Worm (Caenorhabditis elegans) whole organism, early embryonic: ENCODE data around the gene C18D11.3.

ENCODE experiments used
- B0310.2 ChIP-seq: sonication (generic microtip); optimal IDR thresholded peaks from 2 replicates; lab custom pipeline; 2016; ENCODE audit warnings: mild to moderate bottlenecking, missing genetic modification characterization, missing compliant biosample characterization
- F13C5.2 ChIP-seq: sonication (generic microtip); optimal IDR thresholded peaks from 2 replicates; lab custom pipeline; 2017; ENCODE audit warnings: mild to moderate bottlenecking, missing genetic modification characterization, inconsistent platforms, missing compliant biosample characterization
- aly-1 ChIP-seq: sonication (generic microtip); optimal IDR thresholded peaks from 2 replicates; lab custom pipeline; 2016; ENCODE audit warnings: missing genetic modification characterization, missing compliant biosample characterization
- ama-1 ChIP-seq: fragments of 150-350 bp; optimal IDR thresholded peaks from 2 replicates; lab custom pipeline; 2014
- ceh-13 ChIP-seq: fragments of 200-800 bp; sonication (Bioruptor generic); optimal IDR thresholded peaks from 2 replicates; lab custom pipeline; 2018; ENCODE audit warnings: mild to moderate bottlenecking, missing genetic modification characterization, missing compliant biosample characterization
- ceh-36 ChIP-seq: sonication (generic microtip); optimal IDR thresholded peaks from 2 replicates; lab custom pipeline; 2016; ENCODE audit warnings: missing genetic modification characterization, inconsistent platforms, missing compliant biosample characterization
- ets-7 ChIP-seq: sonication (generic microtip); optimal IDR thresholded peaks from 2 replicates; lab custom pipeline; 2016; ENCODE audit warnings: missing genotype, missing genetic modification characterization, missing compliant biosample characterization
- flt-1 ChIP-seq: fragments of 200-800 bp; sonication (Bioruptor generic); IDR thresholded peaks from 2 replicates; pipeline ENCODE4 v1.3.6; 2022; ENCODE audit warnings: missing genetic modification characterization, missing compliant biosample characterization
- hmbx-1 ChIP-seq: sonication (generic microtip); optimal IDR thresholded peaks from 2 replicates; lab custom pipeline; 2016; ENCODE audit warnings: mild to moderate bottlenecking, missing genetic modification characterization, missing compliant biosample characterization
- hmg-4 ChIP-seq: fragments of 200-800 bp; sonication (Bioruptor generic); optimal IDR thresholded peaks from 2 replicates; lab custom pipeline; 2018; ENCODE audit warnings: mild to moderate bottlenecking, missing genetic modification characterization, missing compliant biosample characterization
- hnd-1 ChIP-seq: sonication (generic microtip); optimal IDR thresholded peaks from 2 replicates; lab custom pipeline; 2016; ENCODE audit warnings: missing genetic modification characterization, missing compliant biosample characterization
- pes-1 ChIP-seq: fragments of 200-800 bp; sonication (Bioruptor generic); IDR thresholded peaks from 2 replicates; pipeline ENCODE4 v1.3.6; 2022; ENCODE audit warnings: missing genetic modification reagents, missing genetic modification characterization, missing compliant biosample characterization
- scrt-1 ChIP-seq: fragments of 200-800 bp; sonication (Bioruptor generic); IDR thresholded peaks from 2 replicates; pipeline ENCODE4 v1.3.6; 2022; ENCODE audit warnings: missing genetic modification characterization, missing compliant biosample characterization
- sea-1 ChIP-seq: fragments of 200-800 bp; sonication (Bioruptor generic); conservative IDR thresholded peaks from 2 replicates; pipeline ENCODE4 v1.3.6; 2022; ENCODE audit warnings: missing genetic modification characterization, missing compliant biosample characterization
- tbx-11 ChIP-seq: fragments of 200-800 bp; sonication (Bioruptor generic); IDR thresholded peaks from 2 replicates; pipeline ENCODE4 v1.3.6; 2022; ENCODE audit warnings: missing genetic modification characterization, missing compliant biosample characterization
- tbx-37 ChIP-seq: fragments of 200-800 bp; sonication (Bioruptor generic); conservative IDR thresholded peaks from 2 replicates; pipeline ENCODE4 v1.3.6; 2022; ENCODE audit warnings: missing genetic modification reagents, missing genetic modification characterization, missing compliant biosample characterization
- tra-4 ChIP-seq: sonication (generic microtip); optimal IDR thresholded peaks from 2 replicates; lab custom pipeline; 2017; ENCODE audit warnings: missing genetic modification characterization, missing compliant biosample characterization

C18D11.3 gene

ce11 chrIII:11810447-11810846, 12.8 kb upstream of the C18D11.3 start, which contains the start of gene C18D11.6:
Gene C18D11.6 (plus strand): TSS chrIII:11810556.
- no peak for TF ChIP-seq hmbx-1 (tag; lab: Kevin White, UChicago)
- TF ChIP-seq tbx-11 (GFP tag; lab: Robert Waterston, UW), result no peak
- no peak for TF ChIP-seq tbx-37
- no peak for TF ChIP-seq pes-1 (GFP tag; lab: Robert Waterston, UW)
- TF ChIP-seq ama-1, result no peak
- no peak for TF ChIP-seq sea-1 (GFP tag; lab: Robert Waterston, UW)
- no peak for TF ChIP-seq tra-4 (tag; lab: Kevin White, UChicago)
- TF ChIP-seq scrt-1, result no peak
- TF ChIP-seq hnd-1 (tag; lab: Kevin White, UChicago), result no peak
- TF ChIP-seq aly-1 (tag; lab: Kevin White, UChicago), result no peak
- TF ChIP-seq flt-1 (GFP tag; lab: Robert Waterston, UW), result no peak
- TF ChIP-seq F13C5.2, result no peak
- TF ChIP-seq ets-7 (tag; lab: Kevin White, UChicago), result no peak

- no peak for TF ChIP-seq B0310.2 (tag; lab: Kevin White, UChicago)
- no peak for TF ChIP-seq tra-4 (tag; lab: Kevin White, UChicago)
- TF ChIP-seq F13C5.2, result no peak
- no peak for TF ChIP-seq hmbx-1 (tag; lab: Kevin White, UChicago)
- no peak for TF ChIP-seq ama-1
- TF ChIP-seq flt-1 (GFP tag; lab: Robert Waterston, UW), result no peak
- no peak for TF ChIP-seq scrt-1
- TF ChIP-seq aly-1 (tag; lab: Kevin White, UChicago), result no peak
- TF ChIP-seq hnd-1 (tag; lab: Kevin White, UChicago), result no peak
- TF ChIP-seq hmg-4, result no peak
- no peak for TF ChIP-seq sea-1 (GFP tag; lab: Robert Waterston, UW)
- TF ChIP-seq tbx-37, result no peak
- TF ChIP-seq ceh-13 (GFP tag; lab: Kevin White, UChicago), result no peak
- TF ChIP-seq pes-1 (GFP tag; lab: Robert Waterston, UW), result no peak
- TF ChIP-seq ceh-36 (tag; lab: Kevin White, UChicago), result no peak
- no peak for TF ChIP-seq ets-7 (tag; lab: Kevin White, UChicago)
- no peak for TF ChIP-seq tbx-11 (GFP tag; lab: Robert Waterston, UW)
These were observed 11.4 kb upstream of the C18D11.3 start for ce11 chrIII:11811839-11812238.

DNA sequence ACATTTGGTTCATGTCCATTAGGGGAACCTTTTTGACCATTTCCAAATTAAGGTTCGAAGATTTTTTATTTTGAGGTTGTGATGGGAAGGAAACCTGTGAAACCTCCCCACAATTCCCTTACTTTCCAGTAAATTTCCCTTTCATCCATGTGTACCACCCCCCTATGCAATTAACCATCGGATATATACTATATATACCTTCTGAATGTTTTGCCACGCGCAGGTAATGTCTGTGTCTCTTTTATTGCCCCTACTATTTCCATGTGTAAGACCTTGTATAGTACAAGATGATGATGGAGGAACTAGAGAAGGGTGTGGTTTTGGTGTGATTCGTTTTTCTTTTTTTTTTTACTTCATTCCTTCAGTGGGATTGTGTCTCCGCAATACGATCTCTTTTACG, 8.6 kb upstream of the C18D11.3 start:
- TF ChIP-seq hmg-4 (no peak), B0310.2 (tag; lab: Kevin White, UChicago) (no peak), tra-4 (tag; lab: Kevin White, UChicago) (no peak), sea-1 (GFP tag; lab: Robert Waterston, UW) (no peak), pes-1 (GFP tag; lab: Robert Waterston, UW) (no peak), aly-1 (tag; lab: Kevin White, UChicago) (no peak), tbx-11 (GFP tag; lab: Robert Waterston, UW) (no peak), hmbx-1 (tag; lab: Kevin White, UChicago) (no peak), F13C5.2 (no peak), ets-7 (tag; lab: Kevin White, UChicago) (no peak), tbx-37 (no peak), ceh-36 (tag; lab: Kevin White, UChicago) (no peak), scrt-1 (no peak), flt-1 (GFP tag; lab: Robert Waterston, UW) (no peak), ceh-13 (GFP tag; lab: Kevin White, UChicago) (no peak)

- TF ChIP-seq F13C5.2, result no peak
- TF ChIP-seq B0310.2 (tag; lab: Kevin White, UChicago), result no peak
- TF ChIP-seq sea-1 (GFP tag; lab: Robert Waterston, UW), result no peak
- TF ChIP-seq hmg-4, result no peak
- TF ChIP-seq tbx-11 (GFP tag; lab: Robert Waterston, UW), result no peak
These were observed 6.7 kb upstream of the C18D11.3 start, which contains the start of gene C18D11.1 for ce11 chrIII:11816523-11817003. Gene C18D11.1 (plus strand): TSS chrIII:11816573.

ce11 chrIII:11817865-11818264, 5.4 kb upstream of the C18D11.3 start:
- TF ChIP-seq ceh-36 (tag; lab: Kevin White, UChicago), result no peak
- TF ChIP-seq hmbx-1 (tag; lab: Kevin White, UChicago), result no peak
- no peak for TF ChIP-seq ceh-13 (GFP tag; lab: Kevin White, UChicago)
- no peak for TF ChIP-seq B0310.2 (tag; lab: Kevin White, UChicago)

- TF ChIP-seq tbx-37 (no peak), tbx-11 (GFP tag; lab: Robert Waterston, UW) (no peak), ceh-36 (tag; lab: Kevin White, UChicago) (no peak), flt-1 (GFP tag; lab: Robert Waterston, UW) (no peak), hmg-4 (no peak)
These were observed 841 bp upstream of the C18D11.3 start, which contains the start of gene maa-1 for ce11 chrIII:11822407-11822806. Gene maa-1 (minus strand): TSS chrIII:11822526.

ce11 chrIII:11824088-11824487, 840 bp downstream of the C18D11.3 start:
- TF ChIP-seq hnd-1 (tag; lab: Kevin White, UChicago), result no peak
- no peak for TF ChIP-seq F13C5.2
- no peak for TF ChIP-seq B0310.2 (tag; lab: Kevin White, UChicago)
- no peak for TF ChIP-seq ama-1
- no peak for TF ChIP-seq ets-7 (tag; lab: Kevin White, UChicago)
- no peak for TF ChIP-seq tbx-11 (GFP tag; lab: Robert Waterston, UW)
- no peak for TF ChIP-seq flt-1 (GFP tag; lab: Robert Waterston, UW)
- TF ChIP-seq ceh-13 (GFP tag; lab: Kevin White, UChicago), result no peak
- TF ChIP-seq pes-1 (GFP tag; lab: Robert Waterston, UW), result no peak
- no peak for TF ChIP-seq hmg-4

ce11 chrIII:11824580-11824979, 1.3 kb downstream of the C18D11.3 start:
- no peak for TF ChIP-seq ets-7 (tag; lab: Kevin White, UChicago)
